Worm (Caenorhabditis elegans) whole organism, L2 larva: Measurements from ENCODE around the gene nekl-4.

Experiments used
- C34F6.9 ChIP-seq: fragments of 150-350 bp; optimal IDR thresholded peaks from 2 replicates; lab custom pipeline; 2014; ENCODE audit warnings: missing biosample characterization, missing genetic modification characterization
- F13H6.1 ChIP-seq: sonication (generic microtip); optimal IDR thresholded peaks from 2 replicates; lab custom pipeline; 2016; ENCODE audit warnings: missing genetic modification characterization, missing compliant biosample characterization
- alr-1 ChIP-seq: fragments of 150-350 bp; optimal IDR thresholded peaks from 2 replicates; lab custom pipeline; 2014; ENCODE audit warnings: missing biosample characterization, missing genetic modification characterization
- aly-2 ChIP-seq: fragments of 150-350 bp; optimal IDR thresholded peaks from 2 replicates; lab custom pipeline; 2014; ENCODE audit warnings: missing biosample characterization, missing genetic modification characterization
- ama-1 ChIP-seq: fragments of 150-350 bp; optimal IDR thresholded peaks from 2 replicates; lab custom pipeline; 2018; ENCODE audit warnings: inconsistent platforms
- blmp-1 ChIP-seq: sonication (generic microtip); optimal IDR thresholded peaks from 2 replicates; lab custom pipeline; 2017; ENCODE audit warnings: missing genetic modification characterization, mild to moderate bottlenecking, missing compliant biosample characterization, antibody characterized with exemption, moderate library complexity; ENCODE audit not compliant: insufficient read depth
- ceh-82 ChIP-seq: fragments of 150-350 bp; optimal IDR thresholded peaks from 2 replicates; lab custom pipeline; 2014; ENCODE audit warnings: missing biosample characterization, missing genetic modification characterization
- crh-2 ChIP-seq: sonication (generic microtip); optimal IDR thresholded peaks from 2 replicates; lab custom pipeline; 2017; ENCODE audit warnings: missing biosample characterization, missing genetic modification characterization
- dmd-4 ChIP-seq: sonication (generic microtip); optimal IDR thresholded peaks from 2 replicates; lab custom pipeline; 2017; ENCODE audit warnings: missing biosample characterization, missing genetic modification characterization
- egl-27 ChIP-seq: sonication (generic microtip); optimal IDR thresholded peaks from 3 replicates; lab custom pipeline; 2017; ENCODE audit warnings: missing biosample characterization, missing genetic modification reagents, missing genetic modification characterization
- elt-1 ChIP-seq: fragments of 150-350 bp; optimal IDR thresholded peaks from 2 replicates; lab custom pipeline; 2014; ENCODE audit warnings: missing biosample characterization, missing genetic modification characterization
- elt-3 ChIP-seq: sonication (generic microtip); optimal IDR thresholded peaks from 2 replicates; lab custom pipeline; 2017; ENCODE audit warnings: missing biosample characterization, missing genetic modification characterization
- fos-1 ChIP-seq: fragments of 150-350 bp; optimal IDR thresholded peaks from 2 replicates; lab custom pipeline; 2014; ENCODE audit warnings: missing biosample characterization, missing genetic modification characterization
- gmeb-1 ChIP-seq: fragments of 150-350 bp; optimal IDR thresholded peaks from 2 replicates; lab custom pipeline; 2014; ENCODE audit warnings: missing biosample characterization, missing genetic modification characterization
- lin-11 ChIP-seq: fragments of 150-350 bp; sonication (generic microtip); optimal IDR thresholded peaks from 2 replicates; lab custom pipeline; 2014; ENCODE audit warnings: missing biosample characterization, missing genetic modification characterization, inconsistent platforms, mixed read lengths
- lin-13 ChIP-seq: fragments of 150-350 bp; optimal IDR thresholded peaks from 2 replicates; lab custom pipeline; 2014; ENCODE audit warnings: missing biosample characterization, missing genetic modification reagents, missing genetic modification characterization
- lin-39 ChIP-seq: fragments of 150-350 bp; optimal IDR thresholded peaks from 2 replicates; lab custom pipeline; 2014; ENCODE audit warnings: missing biosample characterization, missing genetic modification reagents, missing genetic modification characterization
- lsy-2 ChIP-seq, 2 experiments: fragments of 150-350 bp in 1 of 2; sonication (generic microtip) in 1 of 2; optimal IDR thresholded peaks; 2 replicates each; lab custom pipeline; 2014 to 2017; ENCODE audit warnings: missing biosample characterization in 2 of 2, missing genetic modification characterization in 2 of 2
- mab-5 ChIP-seq: fragments of 150-350 bp; optimal IDR thresholded peaks from 2 replicates; lab custom pipeline; 2014; ENCODE audit warnings: missing biosample characterization, missing genetic modification characterization
- mbf-1 ChIP-seq: sonication (generic microtip); optimal IDR thresholded peaks from 2 replicates; lab custom pipeline; 2017; ENCODE audit warnings: missing biosample characterization, missing genetic modification characterization
- mdl-1 ChIP-seq, 2 experiments: fragments of 150-350 bp in 1 of 2; sonication (generic microtip) in 1 of 2; optimal IDR thresholded peaks; 2 replicates each; lab custom pipeline; 2017; ENCODE audit warnings: missing biosample characterization in 2 of 2, missing genetic modification characterization in 2 of 2
- nhr-10 ChIP-seq: sonication (generic microtip); optimal IDR thresholded peaks from 2 replicates; lab custom pipeline; 2017; ENCODE audit warnings: missing biosample characterization, missing genetic modification characterization
- nhr-11 ChIP-seq: fragments of 150-350 bp; optimal IDR thresholded peaks from 2 replicates; lab custom pipeline; 2014; ENCODE audit warnings: missing biosample characterization, missing genetic modification characterization
- nhr-12 ChIP-seq: fragments of 150-350 bp; optimal IDR thresholded peaks from 2 replicates; lab custom pipeline; 2014; ENCODE audit warnings: missing biosample characterization, missing genetic modification characterization
- nhr-129 ChIP-seq: fragments of 150-350 bp; optimal IDR thresholded peaks from 2 replicates; lab custom pipeline; 2014; ENCODE audit warnings: missing biosample characterization, missing genetic modification characterization
- nhr-21 ChIP-seq: fragments of 150-350 bp; optimal IDR thresholded peaks from 2 replicates; lab custom pipeline; 2014; ENCODE audit warnings: missing biosample characterization, missing genetic modification characterization
- nhr-23 ChIP-seq: fragments of 150-350 bp; optimal IDR thresholded peaks from 2 replicates; lab custom pipeline; 2014; ENCODE audit warnings: missing biosample characterization, missing genetic modification reagents, missing genetic modification characterization
- nhr-237 ChIP-seq: fragments of 150-350 bp; optimal IDR thresholded peaks from 2 replicates; lab custom pipeline; 2014; ENCODE audit warnings: missing biosample characterization, missing genetic modification characterization
- nhr-25 ChIP-seq: fragments of 150-350 bp; sonication (generic microtip); optimal IDR thresholded peaks from 3 replicates; lab custom pipeline; 2014; ENCODE audit warnings: missing biosample characterization, missing genetic modification characterization
- nhr-6 ChIP-seq: fragments of 150-350 bp; optimal IDR thresholded peaks from 2 replicates; lab custom pipeline; 2014; ENCODE audit warnings: missing biosample characterization, missing genetic modification characterization
- nhr-77 ChIP-seq: fragments of 150-350 bp; optimal IDR thresholded peaks from 2 replicates; lab custom pipeline; 2014; ENCODE audit warnings: missing biosample characterization, missing genetic modification characterization
- peb-1 ChIP-seq: fragments of 150-350 bp; optimal IDR thresholded peaks from 2 replicates; lab custom pipeline; 2014; ENCODE audit warnings: missing biosample characterization, missing genetic modification characterization
- sma-3 ChIP-seq: sonication (generic microtip); optimal IDR thresholded peaks from 2 replicates; lab custom pipeline; 2016; ENCODE audit warnings: missing genetic modification reagents, missing genetic modification characterization, missing compliant biosample characterization
- sma-9 ChIP-seq, 2 experiments: fragments of 150-350 bp in 1 of 2; sonication (generic microtip) in 1 of 2; optimal IDR thresholded peaks; 2 replicates each; lab custom pipeline; 2014 to 2016; ENCODE audit warnings: missing genetic modification characterization in 2 of 2, mild to moderate bottlenecking in 1 of 2, missing biosample characterization in 1 of 2, missing compliant biosample characterization in 1 of 2, missing genetic modification reagents in 1 of 2, moderate library complexity in 1 of 2
- snpc-4 ChIP-seq: fragments of 150-350 bp; optimal IDR thresholded peaks from 2 replicates; lab custom pipeline; 2014; ENCODE audit warnings: missing biosample characterization, missing genetic modification characterization
- unc-55 ChIP-seq: fragments of 150-350 bp; sonication (generic microtip); optimal IDR thresholded peaks from 3 replicates; lab custom pipeline; 2014; ENCODE audit warnings: missing biosample characterization, missing genetic modification reagents, missing genetic modification characterization
- ztf-1 ChIP-seq: fragments of 200-800 bp; sonication (Bioruptor generic); conservative IDR thresholded peaks from 2 replicates; pipeline ENCODE4 v1.3.6; 2022; ENCODE audit warnings: missing genetic modification characterization, missing compliant biosample characterization
- ztf-11 ChIP-seq: sonication (generic microtip); optimal IDR thresholded peaks from 2 replicates; lab custom pipeline; 2017; ENCODE audit warnings: missing biosample characterization, missing genetic modification characterization
- ztf-4 ChIP-seq: fragments of 150-350 bp; optimal IDR thresholded peaks from 2 replicates; lab custom pipeline; 2014; ENCODE audit warnings: missing biosample characterization, missing genetic modification characterization

Gene nekl-4

ce11 chrIII:5478824-5479368 lies 38.4 kb downstream of the nekl-4 start, which contains the start of the genes R02F2.6 and R02F2.5:
TSS of gene R02F2.6 (minus strand) at chrIII:5478924.
TSS of gene R02F2.5 (plus strand) at chrIII:5479318.
- TF ChIP-seq ztf-11 (no peak), blmp-1 (tag; lab: Kevin White, UChicago) (no peak), lin-39 (tag; lab: Kevin White, UChicago) (no peak), aly-2 (tag; lab: Kevin White, UChicago) (no peak), nhr-77 (tag; lab: Kevin White, UChicago) (no peak), lin-13 (GFP tag; lab: Kevin White, UChicago) (no peak), peb-1 (no peak), mdl-1 (tag; optimal IDR thresholded peaks at IDR 0.05; lab: Kevin White, UChicago) (no peak)

- TF ChIP-seq nhr-23 (tag; lab: Kevin White, UChicago), result no peak
- TF ChIP-seq nhr-12 (tag; lab: Kevin White, UChicago), result no peak
- TF ChIP-seq crh-2 (tag; lab: Kevin White, UChicago), result no peak
- TF ChIP-seq mdl-1 (tag; optimal IDR thresholded peaks at IDR 0.05; lab: Kevin White, UChicago), result no peak
- TF ChIP-seq nhr-21 (tag; lab: Kevin White, UChicago), result no peak
- no peak for TF ChIP-seq mbf-1
- no peak for TF ChIP-seq lin-11 (tag; lab: Kevin White, UChicago)
Observed at ce11 chrIII:5478011-5478410, 39.3 kb downstream of the nekl-4 start, which contains the start of gene R02F2.10. TSS of gene R02F2.10 (plus strand) at chrIII:5478311.

- TF ChIP-seq lin-13 (GFP tag; lab: Kevin White, UChicago), result no peak
Observed at ce11 chrIII:5474176-5474575, 43.1 kb downstream of the nekl-4 start, which contains the start of gene lon-1. TSS of gene lon-1 (plus strand) at chrIII:5474476.

- TF ChIP-seq lsy-2 (tag; optimal IDR thresholded peaks at IDR 0.05; lab: Kevin White, UChicago), result peak in 1 of 2 experiments; percentile 2
- TF ChIP-seq gmeb-1 (tag; lab: Kevin White, UChicago), result peak; percentile 35
- TF ChIP-seq egl-27 (tag; lab: Kevin White, UChicago), result peak; percentile 68
- peak; percentile 80 for TF ChIP-seq sma-9 (GFP tag; optimal IDR thresholded peaks at IDR 0.05; lab: Kevin White, UChicago)
- no peak for TF ChIP-seq sma-9 (tag; optimal IDR thresholded peaks at IDR 0.05; lab: Kevin White, UChicago)
- TF ChIP-seq alr-1 (tag; lab: Kevin White, UChicago), result no peak
- TF ChIP-seq sma-3, result peak; percentile 97
- TF ChIP-seq ztf-4 (tag; lab: Kevin White, UChicago), result no peak
- peak; percentile 14 for TF ChIP-seq fos-1 (tag; lab: Kevin White, UChicago)
- peak; percentile 27 for TF ChIP-seq blmp-1 (tag; lab: Kevin White, UChicago)
- TF ChIP-seq unc-55, result no peak
- peak; percentile 54 for TF ChIP-seq nhr-21 (tag; lab: Kevin White, UChicago)
- no peak for TF ChIP-seq ceh-82 (tag; lab: Kevin White, UChicago)
Observed at ce11 chrIII:5472693-5473092, 44.6 kb downstream of the nekl-4 start.

ce11 chrIII:5469090-5469489 lies 48.2 kb downstream of the nekl-4 start:
- TF ChIP-seq aly-2 (tag; lab: Kevin White, UChicago) (no peak), nhr-25 (tag; lab: Kevin White, UChicago) (no peak), C34F6.9 (tag; lab: Kevin White, UChicago) (no peak), peb-1 (no peak), nhr-23 (tag; lab: Kevin White, UChicago) (no peak), egl-27 (tag; lab: Kevin White, UChicago) (no peak), gmeb-1 (tag; lab: Kevin White, UChicago) (no peak)

ce11 chrIII:5464850-5465249 lies 52.5 kb downstream of the nekl-4 start:
- TF ChIP-seq F13H6.1 (tag; lab: Kevin White, UChicago) (no peak), nhr-11 (tag; lab: Kevin White, UChicago) (no peak), nhr-25 (tag; lab: Kevin White, UChicago) (no peak), crh-2 (tag; lab: Kevin White, UChicago) (no peak), dmd-4 (tag; lab: Kevin White, UChicago) (no peak), mbf-1 (no peak), lin-11 (tag; lab: Kevin White, UChicago) (no peak), nhr-6 (tag; lab: Kevin White, UChicago) (no peak), mab-5 (no peak), fos-1 (tag; lab: Kevin White, UChicago) (peak; percentile 29), nhr-129 (tag; lab: Kevin White, UChicago) (no peak), elt-1 (no peak), nhr-237 (tag; lab: Kevin White, UChicago) (no peak), ztf-1 (no peak), nhr-21 (tag; lab: Kevin White, UChicago) (peak; percentile 57), lin-39 (tag; lab: Kevin White, UChicago) (no peak), ama-1 (lab: Kevin White, UChicago) (no peak), C34F6.9 (tag; lab: Kevin White, UChicago) (no peak), nhr-10 (no peak), gmeb-1 (tag; lab: Kevin White, UChicago) (no peak), elt-3 (tag; lab: Kevin White, UChicago) (no peak), nhr-77 (tag; lab: Kevin White, UChicago) (no peak), ztf-11 (no peak), snpc-4 (tag; lab: Kevin White, UChicago) (no peak), ceh-82 (tag; lab: Kevin White, UChicago) (no peak), sma-9 (GFP tag; optimal IDR thresholded peaks at IDR 0.05; lab: Kevin White, UChicago) (peak; percentile 65), sma-9 (tag; optimal IDR thresholded peaks at IDR 0.05; lab: Kevin White, UChicago) (no peak), aly-2 (tag; lab: Kevin White, UChicago) (no peak), sma-3 (peak; percentile 46)
